Fruit fly (Drosophila melanogaster): Measurements from ENCODE around the gene cana.

dm6 chr2L:11322115-11322514 is 52.5 kb downstream of the cana start:
- TF ChIP-seq h (optimal IDR thresholded peaks at IDR 0.05): no peak
- TF ChIP-seq Sin3A (optimal IDR thresholded peaks at IDR 0.05): no peak
